Fruit fly (Drosophila melanogaster): ENCODE results near the gene aly.

aly gene

dm6 chr3L:3052110-3052871 lies 26.0 kb upstream of the aly start, which contains the start of gene CG1271 (continued):
- TF ChIP-seq Xbp1 (GFP tag; optimal IDR thresholded peaks at IDR 0.05) (peak; percentile 62), z (GFP tag; IDR thresholded peaks at IDR 0.05) (no peak), CG6791 (GFP tag; IDR thresholded peaks at IDR 0.05; ENCODE audit: partially characterized antibody) (no peak), wek (GFP tag; optimal IDR thresholded peaks at IDR 0.05) (no peak), NK7.1 (GFP tag; optimal IDR thresholded peaks at IDR 0.05) (peak; percentile 14), crc (GFP tag; optimal IDR thresholded peaks at IDR 0.05) (peak; percentile 44), eve (GFP tag; optimal IDR thresholded peaks at IDR 0.05) (no peak), zen (tag; optimal IDR thresholded peaks at IDR 0.05) (peak; percentile 82), Jarid2 (GFP tag; optimal IDR thresholded peaks at IDR 0.05) (no peak), CG14014 (GFP tag; IDR thresholded peaks at IDR 0.05) (peak; percentile 66), Atf3 (GFP tag; optimal IDR thresholded peaks at IDR 0.05) (peak; percentile 12), Ravus (GFP tag; IDR thresholded peaks at IDR 0.05) (0 out of 2 replicates have a peak, but pooled peaks have one; percentile 3), tap (tag; optimal IDR thresholded peaks at IDR 0.05) (peak; percentile 60), pb (GFP tag; optimal IDR thresholded peaks at IDR 0.05) (no peak), CG2889 (GFP tag; IDR thresholded peaks at IDR 0.05) (no peak), Oaz (GFP tag; IDR thresholded peaks at IDR 0.05) (no peak), CG8359 (GFP tag; optimal IDR thresholded peaks at IDR 0.05; ENCODE audit: borderline replicate concordance) (no peak), grau (tag; optimal IDR thresholded peaks at IDR 0.05) (peak; percentile 68), kay (GFP tag; optimal IDR thresholded peaks at IDR 0.05) (peak; percentile 65), CG2129 (GFP tag; IDR thresholded peaks at IDR 0.05; ENCODE audit: partially characterized antibody) (peak; percentile 35; the same call in 1 of the 2 replicates), CG6765 (GFP tag; optimal IDR thresholded peaks at IDR 0.05) (peak; percentile 17), Eip74EF (GFP tag; optimal IDR thresholded peaks at IDR 0.05) (peak in 1 of 2 experiments; percentile 23), bab2 (GFP tag; optimal IDR thresholded peaks at IDR 0.05) (peak; percentile 72), CG11085 (GFP tag; IDR thresholded peaks at IDR 0.05) (no peak), az2 (GFP tag; optimal IDR thresholded peaks at IDR 0.05) (peak; percentile 41), GATAe (GFP tag; conservative IDR thresholded peaks at IDR 0.05) (peak; percentile 80), Bdp1 (GFP tag; optimal IDR thresholded peaks at IDR 0.05) (peak; percentile 28), ttk (GFP tag; IDR thresholded peaks at IDR 0.05) (peak; percentile 46; the same call in 1 of the 2 replicates), Bteb2 (GFP tag; optimal IDR thresholded peaks at IDR 0.05) (peak; percentile 61), unpg (GFP tag; optimal IDR thresholded peaks at IDR 0.05) (peak; percentile 43), CG15011 (GFP tag; optimal IDR thresholded peaks at IDR 0.05) (peak; percentile 23), CG7928 (GFP tag; optimal IDR thresholded peaks at IDR 0.05) (peak; percentile 80), CG31441 (GFP tag; IDR thresholded peaks at IDR 0.05) (peak; percentile 61), CG6654 (GFP tag; optimal IDR thresholded peaks at IDR 0.05) (no peak), mam (GFP tag; optimal IDR thresholded peaks at IDR 0.05) (peak; percentile 73), CG13287 (GFP tag; IDR thresholded peaks at IDR 0.05; ENCODE audit: partially characterized antibody) (peak; percentile 51; the same call in 1 of the 2 replicates), CG4617 (GFP tag; optimal IDR thresholded peaks at IDR 0.05; ENCODE audit: borderline replicate concordance) (peak; percentile 58), Oli (tag; optimal IDR thresholded peaks at IDR 0.05) (no peak), onecut (GFP tag; IDR thresholded peaks at IDR 0.05) (0 out of 2 replicates have a peak, but pooled peaks have one; percentile 21), Nf-YB (GFP tag; optimal IDR thresholded peaks at IDR 0.05) (peak; percentile 29), tgo (GFP tag; IDR thresholded peaks at IDR 0.05) (peak; percentile 59; the same call in 2 of the 3 replicates), amos (GFP tag; IDR thresholded peaks at IDR 0.05; ENCODE audit: partially characterized antibody) (peak; percentile 16; the same call in 1 of the 2 replicates), CG18764 (GFP tag; optimal IDR thresholded peaks at IDR 0.05) (peak; percentile 51), CG4360 (GFP tag; IDR thresholded peaks at IDR 0.05) (no peak), sob (GFP tag; IDR thresholded peaks at IDR 0.05) (peak; percentile 72), pros (GFP tag; optimal IDR thresholded peaks at IDR 0.05) (no peak), CG10654 (GFP tag; optimal IDR thresholded peaks at IDR 0.05) (peak; percentile 68), H2.0 (GFP tag; IDR thresholded peaks at IDR 0.05) (peak; percentile 31; the same call in 1 of the 2 replicates)

Measured in whole organism, embryonic.